Fruit fly (Drosophila melanogaster): ENCODE measurements around the gene RpL7-like.

The RpL7-like gene

DNA sequence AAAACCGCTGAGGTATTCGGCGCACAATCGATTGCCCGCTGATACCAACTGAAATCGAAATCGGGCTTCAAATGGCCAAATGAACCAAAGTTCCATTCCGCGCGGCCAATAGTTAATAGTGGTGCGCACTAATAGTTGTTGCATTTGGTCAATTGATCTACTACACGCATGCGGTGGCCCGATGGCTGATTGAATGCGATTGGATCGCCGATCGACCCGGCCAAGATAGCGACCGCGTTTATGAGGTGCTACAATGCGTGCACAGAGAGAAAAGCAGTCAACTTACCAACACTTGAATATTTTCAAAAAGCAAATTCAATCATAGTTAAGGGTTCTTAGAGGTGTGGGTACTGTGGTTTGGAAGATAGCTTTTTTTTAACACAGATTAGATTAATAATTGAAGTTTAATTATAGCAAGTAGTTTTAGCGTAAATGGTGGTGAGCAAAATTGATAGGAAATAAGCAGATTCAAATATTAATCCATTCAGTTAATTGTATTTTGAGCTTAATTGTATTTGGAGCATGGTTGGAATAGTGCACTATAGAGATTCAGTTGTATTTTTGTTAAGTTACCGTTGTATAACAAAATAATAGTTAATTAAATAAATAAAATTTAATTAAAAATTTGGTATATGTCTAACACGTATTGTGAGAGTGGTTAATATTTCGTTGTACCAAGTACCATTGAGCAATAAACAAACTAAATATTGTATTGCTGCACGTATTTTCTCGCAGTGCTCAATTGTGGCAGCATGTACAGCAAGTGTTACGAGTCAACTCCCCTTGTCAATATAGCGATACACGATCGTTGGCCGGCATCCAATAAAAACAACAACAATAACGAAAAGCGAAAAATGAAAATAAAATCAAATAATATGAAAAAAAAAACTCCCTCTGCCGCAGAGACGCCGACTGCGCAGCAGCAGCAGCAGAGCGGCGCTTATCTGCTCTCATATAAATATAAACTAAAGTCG, 29.4 kb upstream of the RpL7-like start (continued):
- TF ChIP-seq CG5245 (GFP tag; optimal IDR thresholded peaks at IDR 0.05): peak; percentile 30
- no peak for TF ChIP-seq MTF-1 (GFP tag; optimal IDR thresholded peaks at IDR 0.05; ENCODE audit: borderline replicate concordance)
- peak; percentile 20 for TF ChIP-seq kah (GFP tag; optimal IDR thresholded peaks at IDR 0.05)
- no peak; the same call in 1 of the 2 replicates for TF ChIP-seq wor (GFP tag; IDR thresholded peaks at IDR 0.05)
- no peak for TF ChIP-seq stwl (tag; optimal IDR thresholded peaks at IDR 0.05)
- peak; percentile 97 for TF ChIP-seq Adf1 (GFP tag; IDR thresholded peaks at IDR 0.05)
- no peak for TF ChIP-seq CG9876 (GFP tag; optimal IDR thresholded peaks at IDR 0.05)
- TF ChIP-seq HLH4C (GFP tag; IDR thresholded peaks at IDR 0.05; ENCODE audit: partially characterized antibody): no peak
- TF ChIP-seq Dref (GFP tag; IDR thresholded peaks at IDR 0.05): peak; percentile 45
- TF ChIP-seq sima (GFP tag; optimal IDR thresholded peaks at IDR 0.05): no peak
- no peak for TF ChIP-seq sim (GFP tag; IDR thresholded peaks at IDR 0.05)
- TF ChIP-seq HLH54F (GFP tag; optimal IDR thresholded peaks at IDR 0.05): peak; percentile 18
- TF ChIP-seq pros (GFP tag; optimal IDR thresholded peaks at IDR 0.05): no peak
- peak; percentile 1 for TF ChIP-seq CG13894 (tag; optimal IDR thresholded peaks at IDR 0.05)
- TF ChIP-seq sens-2 (GFP tag; IDR thresholded peaks at IDR 0.05): no peak
- TF ChIP-seq crol (GFP tag; IDR thresholded peaks at IDR 0.05): peak; percentile 31; the same call in 1 of the 2 replicates
- TF ChIP-seq CG11456 (GFP tag; IDR thresholded peaks at IDR 0.05): peak; percentile 68; the same call in 1 of the 3 replicates
- peak; percentile 89 for TF ChIP-seq CG17361 (GFP tag; IDR thresholded peaks at IDR 0.05)
- TF ChIP-seq Hmx (GFP tag; optimal IDR thresholded peaks at IDR 0.05): no peak
- peak; percentile 5 for TF ChIP-seq trem (tag; optimal IDR thresholded peaks at IDR 0.05)
- TF ChIP-seq CG31224 (GFP tag; IDR thresholded peaks at IDR 0.05): peak; percentile 41; the same call in 1 of the 2 replicates
- no peak for TF ChIP-seq otp (GFP tag; IDR thresholded peaks at IDR 0.05)
- TF ChIP-seq phol (tag; optimal IDR thresholded peaks at IDR 0.05): peak; percentile 66
- TF ChIP-seq Xrp1 (GFP tag; IDR thresholded peaks at IDR 0.05): no peak; the same call in none of the 2 replicates
- TF ChIP-seq H2.0 (GFP tag; IDR thresholded peaks at IDR 0.05): peak; percentile 52
- peak; percentile 8 for TF ChIP-seq Lhr (GFP tag; optimal IDR thresholded peaks at IDR 0.05)
- no peak for TF ChIP-seq ham (GFP tag; IDR thresholded peaks at IDR 0.05)
- TF ChIP-seq ranshi (GFP tag; IDR thresholded peaks at IDR 0.05): peak; percentile 46; the same call in 1 of the 2 replicates
- TF ChIP-seq CG42726 (GFP tag; IDR thresholded peaks at IDR 0.05; ENCODE audit: partially characterized antibody): no peak
- peak; percentile 31 for TF ChIP-seq NfI (GFP tag; optimal IDR thresholded peaks at IDR 0.05)
- TF ChIP-seq Taf1 (GFP tag; IDR thresholded peaks at IDR 0.05): peak; percentile 29; the same call in 1 of the 2 replicates
- TF ChIP-seq row (GFP tag; IDR thresholded peaks at IDR 0.05): peak; percentile 69; the same call in 2 of the 3 replicates
- TF ChIP-seq sd (tag; optimal IDR thresholded peaks at IDR 0.05): peak; percentile 39
- peak; percentile 63 for TF ChIP-seq ara (GFP tag; IDR thresholded peaks at IDR 0.05)
- peak; percentile 35 for TF ChIP-seq Gug (GFP tag; IDR thresholded peaks at IDR 0.05)
- peak; percentile 46 for TF ChIP-seq CG8388 (GFP tag; optimal IDR thresholded peaks at IDR 0.05)
- peak; percentile 29; the same call in 1 of the 3 replicates for TF ChIP-seq ase (GFP tag; IDR thresholded peaks at IDR 0.05)
- TF ChIP-seq CG33213 (GFP tag; optimal IDR thresholded peaks at IDR 0.05): no peak
- peak; percentile 59 for TF ChIP-seq CG17385 (GFP tag; optimal IDR thresholded peaks at IDR 0.05)
- TF ChIP-seq Nf-YB (GFP tag; optimal IDR thresholded peaks at IDR 0.05): peak; percentile 44
- no peak for TF ChIP-seq cad (GFP tag; optimal IDR thresholded peaks at IDR 0.05)
- TF ChIP-seq CG13424 (tag; optimal IDR thresholded peaks at IDR 0.05): peak; percentile 67
- TF ChIP-seq HmgD (GFP tag; optimal IDR thresholded peaks at IDR 0.05): no peak
- no peak for TF ChIP-seq Jarid2 (GFP tag; optimal IDR thresholded peaks at IDR 0.05)
- no peak for TF ChIP-seq en (GFP tag; optimal IDR thresholded peaks at IDR 0.05)
- no peak for TF ChIP-seq Antp (GFP tag; optimal IDR thresholded peaks at IDR 0.05)
- no peak for TF ChIP-seq dan (GFP tag; IDR thresholded peaks at IDR 0.05)
- TF ChIP-seq Hmr (GFP tag; optimal IDR thresholded peaks at IDR 0.05): peak; percentile 64
- TF ChIP-seq esg (GFP tag; conservative IDR thresholded peaks at IDR 0.05): no peak; the same call in 1 of the 2 replicates

Measured in whole organism, embryonic.